Fruit fly (Drosophila melanogaster): ENCODE results near the gene gudu.

The gudu gene

DNA sequence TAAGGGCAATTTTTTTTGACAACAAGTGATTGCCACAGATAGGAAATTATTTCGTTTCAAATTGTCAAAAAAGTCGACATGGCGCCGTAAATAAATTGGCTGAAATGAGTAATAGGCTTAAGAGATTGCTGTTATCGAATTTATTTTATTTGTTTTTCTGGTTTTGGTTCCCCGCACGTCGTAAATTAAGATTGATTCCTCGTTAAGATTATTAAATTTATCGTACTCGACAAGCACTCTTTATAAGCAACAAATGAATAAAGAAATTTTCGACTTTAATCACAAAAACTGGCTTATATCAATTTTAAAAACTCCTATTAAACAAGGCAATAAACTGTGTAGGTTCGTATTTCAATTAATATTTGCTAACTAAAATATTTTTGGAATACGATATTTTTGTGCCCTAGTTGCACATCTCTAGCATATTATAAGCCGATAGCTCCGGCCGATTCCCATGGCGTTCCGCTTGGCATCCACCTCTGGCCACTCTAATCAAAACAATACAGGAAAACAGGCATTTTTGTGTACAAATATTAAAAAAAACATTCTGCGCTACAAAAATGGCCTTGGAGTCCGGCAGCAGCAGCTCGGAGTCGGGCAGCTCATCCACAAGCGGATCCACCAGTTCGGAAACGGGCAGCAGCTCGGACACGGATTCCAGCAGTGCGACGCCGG lies 23.8 kb downstream of the gudu start, which contains the start of gene chm (continued):
- TF ChIP-seq inv (GFP tag; IDR thresholded peaks at IDR 0.05; ENCODE audit: partially characterized antibody): peak; percentile 82
- TF ChIP-seq bigmax (GFP tag; optimal IDR thresholded peaks at IDR 0.05): no peak
- TF ChIP-seq Meics (GFP tag; optimal IDR thresholded peaks at IDR 0.05): no peak
- TF ChIP-seq CG3163 (GFP tag; optimal IDR thresholded peaks at IDR 0.05): peak; percentile 6
- no peak for TF ChIP-seq hkb (optimal IDR thresholded peaks at IDR 0.05)
- no peak for TF ChIP-seq hkb (GFP tag; IDR thresholded peaks at IDR 0.05)
- no peak for TF ChIP-seq CG8924 (tag; optimal IDR thresholded peaks at IDR 0.05)
- no peak for TF ChIP-seq CG9876 (GFP tag; optimal IDR thresholded peaks at IDR 0.05)
- TF ChIP-seq CG6254 (GFP tag; optimal IDR thresholded peaks at IDR 0.05): no peak
- TF ChIP-seq gsb-n (tag; optimal IDR thresholded peaks at IDR 0.05): no peak
- TF ChIP-seq Blimp-1 (GFP tag; optimal IDR thresholded peaks at IDR 0.05): no peak
- peak; percentile 27 for TF ChIP-seq CG2116 (GFP tag; optimal IDR thresholded peaks at IDR 0.05)
- peak; percentile 65 for TF ChIP-seq vvl (GFP tag; IDR thresholded peaks at IDR 0.05)
- TF ChIP-seq kni (GFP tag; optimal IDR thresholded peaks at IDR 0.05): no peak
- TF ChIP-seq ssp (GFP tag; IDR thresholded peaks at IDR 0.05): no peak
- no peak for TF ChIP-seq ttk (GFP tag; IDR thresholded peaks at IDR 0.05)
- TF ChIP-seq CG31224 (GFP tag; IDR thresholded peaks at IDR 0.05): no peak
- peak; percentile 67 for TF ChIP-seq slbo (GFP tag; IDR thresholded peaks at IDR 0.05)
- TF ChIP-seq HLH54F (GFP tag; optimal IDR thresholded peaks at IDR 0.05): peak; percentile 54
- peak; percentile 7 for TF ChIP-seq CG17385 (GFP tag; optimal IDR thresholded peaks at IDR 0.05)
- peak; percentile 59 for TF ChIP-seq mam (GFP tag; optimal IDR thresholded peaks at IDR 0.05)
- TF ChIP-seq CG18262 (tag; optimal IDR thresholded peaks at IDR 0.05): no peak

DNA sequence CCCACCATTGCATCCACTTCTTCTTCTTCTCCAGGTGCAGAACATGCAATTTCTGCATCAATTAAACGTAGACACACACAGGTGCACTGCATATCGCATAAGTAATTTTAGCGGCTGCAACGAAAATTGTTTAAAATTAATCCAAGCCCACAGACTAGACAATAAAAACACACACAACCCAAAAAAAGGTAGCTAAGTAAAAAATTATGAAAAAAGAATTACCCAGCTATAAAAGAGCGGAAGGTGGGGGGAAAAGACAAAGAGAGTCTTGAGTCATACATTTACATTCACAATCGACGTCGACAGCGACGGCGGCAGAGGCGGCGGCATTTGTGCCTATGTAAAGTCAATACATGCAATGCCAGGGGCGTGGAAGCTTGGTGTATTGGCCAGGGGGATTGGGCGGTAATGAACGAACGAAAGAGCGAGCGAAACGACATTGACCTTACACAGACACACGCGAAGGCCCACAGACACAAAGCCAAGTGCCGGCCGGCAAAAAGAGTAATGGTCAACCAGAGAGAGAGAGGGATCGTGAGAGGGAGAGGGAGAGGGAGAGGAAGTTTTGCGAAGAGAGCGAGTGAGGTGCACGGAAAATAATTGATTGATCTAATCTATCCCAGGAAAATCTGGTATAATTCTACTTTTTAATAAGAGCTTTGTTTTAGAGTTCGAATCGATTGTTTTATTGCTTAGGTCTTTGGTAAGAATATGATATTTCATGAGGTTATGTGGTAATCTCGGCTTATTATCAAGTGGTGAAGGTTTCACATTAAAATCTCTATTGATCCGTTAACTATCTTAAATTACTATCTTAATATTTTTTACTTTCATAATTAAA lies 30.1 kb downstream of the gudu start:
- TF ChIP-seq tgo (GFP tag; IDR thresholded peaks at IDR 0.05) (0 out of 3 replicates have a peak, but pooled peaks have one; percentile 14), Poxn (GFP tag; IDR thresholded peaks at IDR 0.05) (no peak), Trl (optimal IDR thresholded peaks at IDR 0.05) (peak; percentile 83 to 84), Trl (GFP tag; optimal IDR thresholded peaks at IDR 0.05) (no peak), CG9932 (GFP tag; IDR thresholded peaks at IDR 0.05) (0 out of 2 replicates have a peak, but pooled peaks have one; percentile 18), chm (GFP tag; IDR thresholded peaks at IDR 0.05) (peak; percentile 63; the same call in 1 of the 2 replicates), CG15479 (GFP tag; optimal IDR thresholded peaks at IDR 0.05) (peak; percentile 9), sd (tag; optimal IDR thresholded peaks at IDR 0.05) (peak; percentile 9), CG3163 (GFP tag; optimal IDR thresholded peaks at IDR 0.05) (peak; percentile 46), chinmo (GFP tag; IDR thresholded peaks at IDR 0.05; ENCODE audit: partially characterized antibody) (peak; percentile 53; the same call in 1 of the 4 replicates), fru (optimal IDR thresholded peaks at IDR 0.05) (no peak), CG13287 (GFP tag; IDR thresholded peaks at IDR 0.05; ENCODE audit: partially characterized antibody) (peak; percentile 30; the same call in 1 of the 2 replicates), CG34422 (GFP tag; IDR thresholded peaks at IDR 0.05) (peak; percentile 82; the same call in 1 of the 3 replicates), CG17361 (GFP tag; IDR thresholded peaks at IDR 0.05) (0 out of 3 replicates have a peak, but pooled peaks have one; percentile 27), hbn (GFP tag; IDR thresholded peaks at IDR 0.05; ENCODE audit: partially characterized antibody) (no peak), sug (tag; optimal IDR thresholded peaks at IDR 0.05) (no peak), pros (GFP tag; optimal IDR thresholded peaks at IDR 0.05) (peak; percentile 42), crol (GFP tag; IDR thresholded peaks at IDR 0.05) (peak; percentile 84), Adf1 (GFP tag; IDR thresholded peaks at IDR 0.05) (peak; percentile 88), yki (optimal IDR thresholded peaks at IDR 0.05) (peak; percentile 61), bsh (GFP tag; optimal IDR thresholded peaks at IDR 0.05) (peak in 1 of 2 experiments; percentile 85), corto (GFP tag; optimal IDR thresholded peaks at IDR 0.05) (peak; percentile 43), Med (GFP tag) (peak; percentile 81), cg (GFP tag; optimal IDR thresholded peaks at IDR 0.05) (peak; percentile 74), Hr78 (GFP tag; optimal IDR thresholded peaks at IDR 0.05) (peak in 1 of 2 experiments; percentile 87), Dip2 (GFP tag; IDR thresholded peaks at IDR 0.05) (no peak), ap (GFP tag; IDR thresholded peaks at IDR 0.05) (no peak), ftz-f1 (GFP tag; optimal IDR thresholded peaks at IDR 0.05) (peak; percentile 87)

Data from whole organism, embryonic.